Fruit fly (Drosophila melanogaster) whole organism, embryonic: ENCODE results near the gene fig.

Source experiments
- Atf6 ChIP-seq: fragments of 200-800 bp; sonication (Bioruptor generic); IDR thresholded peaks from 2 replicates; pipeline ENCODE4 v1.3.6; 2022; ENCODE audit warnings: missing biosample characterization, missing genetic modification characterization
- BEAF-32 ChIP-seq: fragments of 200-800 bp; sonication (Bioruptor generic); optimal IDR thresholded peaks from 3 replicates; lab custom pipeline; 2017; ENCODE audit warnings: missing biosample characterization, missing genetic modification characterization, mild to moderate bottlenecking, moderate library complexity, missing genetic modification reagents
- CG11398 ChIP-seq: fragments of 200-800 bp; sonication (Bioruptor generic); optimal IDR thresholded peaks from 2 replicates; lab custom pipeline; 2016; ENCODE audit warnings: missing biosample characterization, missing genetic modification characterization
- CG11695 ChIP-seq: fragments of 200-800 bp; sonication (Bioruptor generic); IDR thresholded peaks from 3 replicates; pipeline ENCODE4 v1.3.6; 2022; ENCODE audit warnings: missing biosample characterization, missing genetic modification characterization
- CG12391 ChIP-seq: fragments of 200-800 bp; sonication (Bioruptor generic); optimal IDR thresholded peaks from 3 replicates; lab custom pipeline; 2018; ENCODE audit warnings: missing biosample characterization, mild to moderate bottlenecking, missing genetic modification characterization, moderate library complexity
- CG12659 ChIP-seq: fragments of 200-800 bp; sonication (Bioruptor generic); optimal IDR thresholded peaks from 3 replicates; lab custom pipeline; 2017; ENCODE audit warnings: mild to moderate bottlenecking, missing biosample characterization, missing genetic modification reagents, missing genetic modification characterization
- CG13287 ChIP-seq: fragments of 200-800 bp; sonication (Bioruptor generic); IDR thresholded peaks from 2 replicates; pipeline ENCODE4 v1.3.6; 2022; ENCODE audit warnings: missing biosample characterization, missing genetic modification characterization; ENCODE audit not compliant: partially characterized antibody
- CG13624 ChIP-seq: fragments of 200-800 bp; sonication (Bioruptor generic); optimal IDR thresholded peaks from 2 replicates; lab custom pipeline; 2016; ENCODE audit warnings: missing biosample characterization, missing genetic modification characterization
- CG17328 ChIP-seq: fragments of 200-800 bp; sonication (Bioruptor generic); IDR thresholded peaks from 2 replicates; pipeline ENCODE4 v1.3.6; 2022; ENCODE audit warnings: missing biosample characterization, missing genetic modification characterization
- CG17359 ChIP-seq: fragments of 200-800 bp; sonication (Bioruptor generic); optimal IDR thresholded peaks from 3 replicates; lab custom pipeline; 2018; ENCODE audit warnings: missing biosample characterization, mild to moderate bottlenecking, missing genetic modification characterization, moderate library complexity
- CG2202 ChIP-seq: fragments of 200-800 bp; sonication (Bioruptor generic); optimal IDR thresholded peaks from 2 replicates; lab custom pipeline; 2018; ENCODE audit warnings: missing biosample characterization, mild to moderate bottlenecking, missing genetic modification characterization
- CG30020 ChIP-seq: fragments of 200-800 bp; optimal IDR thresholded peaks from 2 replicates; lab custom pipeline; 2019; ENCODE audit warnings: missing biosample characterization, mild to moderate bottlenecking, missing genetic modification characterization, moderate library complexity
- CG32767 ChIP-seq: fragments of 200-800 bp; sonication (Bioruptor generic); IDR thresholded peaks from 2 replicates; pipeline ENCODE4 v1.3.6; 2022; ENCODE audit warnings: missing biosample characterization, missing genetic modification characterization
- CG34224 ChIP-seq: fragments of 200-800 bp; sonication (Bioruptor generic); IDR thresholded peaks from 3 replicates; pipeline ENCODE4 v1.3.6; 2022; ENCODE audit warnings: missing biosample characterization, missing genetic modification characterization; ENCODE audit not compliant: partially characterized antibody
- CG34376 ChIP-seq: fragments of 200-800 bp; sonication (Bioruptor generic); optimal IDR thresholded peaks from 2 replicates; lab custom pipeline; 2018; ENCODE audit warnings: missing biosample characterization, mild to moderate bottlenecking, missing genetic modification characterization
- CG4360 ChIP-seq: fragments of 200-800 bp; sonication (Bioruptor generic); IDR thresholded peaks from 2 replicates; pipeline ENCODE4 v1.3.6; 2022; ENCODE audit warnings: missing biosample characterization, missing genetic modification characterization
- CG4707 ChIP-seq: fragments of 200-800 bp; sonication (Bioruptor generic); optimal IDR thresholded peaks from 2 replicates; lab custom pipeline; 2018; ENCODE audit warnings: missing biosample characterization, mild to moderate bottlenecking, missing genetic modification characterization, moderate library complexity
- CG5953 ChIP-seq: fragments of 200-800 bp; sonication (Bioruptor generic); IDR thresholded peaks from 2 replicates; pipeline ENCODE4 v1.3.6; 2022; ENCODE audit warnings: missing biosample characterization, missing genetic modification characterization
- CG7372 ChIP-seq: fragments of 200-800 bp; sonication (Bioruptor generic); IDR thresholded peaks from 2 replicates; pipeline ENCODE4 v1.3.6; 2022; ENCODE audit warnings: missing biosample characterization, missing genetic modification characterization
- CG7556 ChIP-seq: fragments of 200-800 bp; sonication (Bioruptor generic); optimal IDR thresholded peaks from 2 replicates; lab custom pipeline; 2017; ENCODE audit warnings: missing biosample characterization, mild to moderate bottlenecking, missing genetic modification characterization
- Dp ChIP-seq: fragments of 200-800 bp; sonication (Bioruptor generic); optimal IDR thresholded peaks from 2 replicates; lab custom pipeline; 2018; ENCODE audit warnings: missing biosample characterization, mild to moderate bottlenecking, missing genetic modification characterization, moderate library complexity
- E2f2 ChIP-seq: fragments of 200-800 bp; sonication (Bioruptor generic); IDR thresholded peaks from 2 replicates; pipeline ENCODE4 v1.3.6; 2022; ENCODE audit warnings: missing biosample characterization, missing genetic modification characterization
- Ets65A ChIP-seq: fragments of 200-800 bp; sonication (Bioruptor generic); peaks from one replicate; lab custom pipeline; 2016; ENCODE audit warnings: missing biosample characterization, missing genetic modification characterization
- Ets97D ChIP-seq: fragments of 200-800 bp; sonication (Bioruptor generic); optimal IDR thresholded peaks from 3 replicates; lab custom pipeline; 2016; ENCODE audit warnings: missing biosample characterization, missing genetic modification characterization
- HmgZ ChIP-seq: fragments of 200-800 bp; sonication (Bioruptor generic); optimal IDR thresholded peaks from 2 replicates; lab custom pipeline; 2018; ENCODE audit warnings: missing biosample characterization, mild to moderate bottlenecking, missing genetic modification characterization
- Hr78 ChIP-seq, 2 experiments: fragments of 200-800 bp in 1 of 2; fragments of >200 bp in 1 of 2; sonication (Bioruptor generic) in 1 of 2; optimal IDR thresholded peaks; 2 replicates each; lab custom pipeline; 2017 to 2019; ENCODE audit warnings: missing biosample characterization in 2 of 2, missing genetic modification characterization in 2 of 2, mild to moderate bottlenecking in 1 of 2, moderate library complexity in 1 of 2
- MESR4 ChIP-seq: fragments of 200-800 bp; sonication (Bioruptor generic); optimal IDR thresholded peaks from 2 replicates; lab custom pipeline; 2018; ENCODE audit warnings: missing biosample characterization, mild to moderate bottlenecking, missing genetic modification characterization, moderate library complexity
- Max ChIP-seq: fragments of 200-800 bp; sonication (Bioruptor generic); optimal IDR thresholded peaks from 2 replicates; lab custom pipeline; 2016; ENCODE audit warnings: missing biosample characterization, mild to moderate bottlenecking, missing genetic modification characterization
- Myb ChIP-seq: fragments of 200-800 bp; sonication (Bioruptor generic); optimal IDR thresholded peaks from 2 replicates; lab custom pipeline; 2016; ENCODE audit warnings: missing biosample characterization, missing genetic modification characterization
- NC2α ChIP-seq: fragments of 200-800 bp; sonication (Bioruptor generic); optimal IDR thresholded peaks from 2 replicates; lab custom pipeline; 2016; ENCODE audit warnings: missing biosample characterization, missing genetic modification characterization
- Poxn ChIP-seq: fragments of 200-800 bp; sonication (Bioruptor generic); IDR thresholded peaks from 2 replicates; pipeline ENCODE4 v1.3.6; 2022; ENCODE audit warnings: missing biosample characterization, missing genetic modification characterization
- Taf1 ChIP-seq: fragments of 200-800 bp; sonication (Bioruptor generic); IDR thresholded peaks from 2 replicates; pipeline ENCODE4 v1.3.6; 2022; ENCODE audit warnings: missing biosample characterization, missing genetic modification characterization
- Xbp1 ChIP-seq: fragments of 200-800 bp; sonication (Bioruptor generic); optimal IDR thresholded peaks from 3 replicates; lab custom pipeline; 2016; ENCODE audit warnings: missing biosample characterization, mild to moderate bottlenecking, missing genetic modification characterization
- chinmo ChIP-seq: fragments of 200-800 bp; sonication (Bioruptor generic); IDR thresholded peaks from 4 replicates; pipeline ENCODE4 v1.3.6; 2022; ENCODE audit warnings: missing biosample characterization, missing genetic modification characterization; ENCODE audit not compliant: partially characterized antibody
- croc ChIP-seq: fragments of 200-800 bp; sonication (Bioruptor generic); conservative IDR thresholded peaks from 3 replicates; pipeline ENCODE4 v1.3.6; 2022; ENCODE audit warnings: missing biosample characterization, missing genetic modification characterization
- fd102C ChIP-seq: fragments of 200-800 bp; sonication (Bioruptor generic); optimal IDR thresholded peaks from 2 replicates; lab custom pipeline; 2018; ENCODE audit warnings: missing biosample characterization, mild to moderate bottlenecking, missing genetic modification characterization, moderate library complexity
- ftz-f1 ChIP-seq: fragments of 200-800 bp; sonication (Bioruptor generic); optimal IDR thresholded peaks from 2 replicates; lab custom pipeline; 2016; ENCODE audit warnings: missing biosample characterization, missing genetic modification characterization
- fu2 ChIP-seq: fragments of 200-800 bp; sonication (Bioruptor generic); optimal IDR thresholded peaks from 2 replicates; lab custom pipeline; 2016; ENCODE audit warnings: missing biosample characterization, missing genetic modification characterization
- gro ChIP-seq: fragments of 200-800 bp; sonication (Bioruptor generic); optimal IDR thresholded peaks from 2 replicates; lab custom pipeline; 2016; ENCODE audit warnings: missing biosample characterization, missing genetic modification characterization
- gt ChIP-seq: fragments of 200-800 bp; sonication (Bioruptor generic); IDR thresholded peaks from 2 replicates; pipeline ENCODE4 v1.3.6; 2022; ENCODE audit warnings: missing biosample characterization, missing genetic modification characterization
- h ChIP-seq: fragments of >200 bp; optimal IDR thresholded peaks from 2 replicates; lab custom pipeline; 2017
- knrl ChIP-seq: fragments of 200-800 bp; sonication (Bioruptor generic); IDR thresholded peaks from 3 replicates; pipeline ENCODE4 v1.3.6; 2022; ENCODE audit warnings: missing biosample characterization, missing genetic modification characterization; ENCODE audit not compliant: partially characterized antibody
- nerfin-1 ChIP-seq: fragments of 200-800 bp; sonication (Bioruptor generic); optimal IDR thresholded peaks from 3 replicates; lab custom pipeline; 2019; ENCODE audit warnings: missing biosample characterization, mild to moderate bottlenecking, missing genetic modification characterization, moderate library complexity
- pho ChIP-seq: fragments of 200-800 bp; sonication (Bioruptor generic); optimal IDR thresholded peaks from 2 replicates; lab custom pipeline; 2016; ENCODE audit warnings: missing biosample characterization, missing genetic modification characterization
- pum ChIP-seq: fragments of 200-800 bp; sonication (Bioruptor generic); optimal IDR thresholded peaks from 2 replicates; lab custom pipeline; 2016; ENCODE audit warnings: missing biosample characterization, missing genetic modification characterization
- sc ChIP-seq, 3 experiments: fragments of >200 bp in 2 of 3; fragments of 200-800 bp in 1 of 3; sonication (Bioruptor generic) in 1 of 3; optimal IDR thresholded peaks; 2 replicates in 2 of 3; 3 replicates in 1 of 3; lab custom pipeline; 2017; ENCODE audit warnings: mild to moderate bottlenecking in 1 of 3, missing biosample characterization in 1 of 3, missing genetic modification characterization in 1 of 3, missing genetic modification reagents in 1 of 3
- scrt ChIP-seq: fragments of 200-800 bp; sonication (Bioruptor generic); optimal IDR thresholded peaks from 2 replicates; lab custom pipeline; 2018; ENCODE audit warnings: missing biosample characterization, mild to moderate bottlenecking, missing genetic modification characterization, moderate library complexity
- sob ChIP-seq: fragments of 200-800 bp; sonication (Bioruptor generic); IDR thresholded peaks from 2 replicates; pipeline ENCODE4 v1.3.6; 2022; ENCODE audit warnings: missing biosample characterization, missing genetic modification characterization
- tin ChIP-seq: fragments of 200-800 bp; sonication (Bioruptor generic); optimal IDR thresholded peaks from 3 replicates; lab custom pipeline; 2016; ENCODE audit warnings: missing biosample characterization, missing genetic modification characterization
- zfh2 ChIP-seq: fragments of 200-800 bp; sonication (Bioruptor generic); optimal IDR thresholded peaks from 2 replicates; lab custom pipeline; 2016; ENCODE audit warnings: missing biosample characterization, missing genetic modification characterization

The fig gene

DNA sequence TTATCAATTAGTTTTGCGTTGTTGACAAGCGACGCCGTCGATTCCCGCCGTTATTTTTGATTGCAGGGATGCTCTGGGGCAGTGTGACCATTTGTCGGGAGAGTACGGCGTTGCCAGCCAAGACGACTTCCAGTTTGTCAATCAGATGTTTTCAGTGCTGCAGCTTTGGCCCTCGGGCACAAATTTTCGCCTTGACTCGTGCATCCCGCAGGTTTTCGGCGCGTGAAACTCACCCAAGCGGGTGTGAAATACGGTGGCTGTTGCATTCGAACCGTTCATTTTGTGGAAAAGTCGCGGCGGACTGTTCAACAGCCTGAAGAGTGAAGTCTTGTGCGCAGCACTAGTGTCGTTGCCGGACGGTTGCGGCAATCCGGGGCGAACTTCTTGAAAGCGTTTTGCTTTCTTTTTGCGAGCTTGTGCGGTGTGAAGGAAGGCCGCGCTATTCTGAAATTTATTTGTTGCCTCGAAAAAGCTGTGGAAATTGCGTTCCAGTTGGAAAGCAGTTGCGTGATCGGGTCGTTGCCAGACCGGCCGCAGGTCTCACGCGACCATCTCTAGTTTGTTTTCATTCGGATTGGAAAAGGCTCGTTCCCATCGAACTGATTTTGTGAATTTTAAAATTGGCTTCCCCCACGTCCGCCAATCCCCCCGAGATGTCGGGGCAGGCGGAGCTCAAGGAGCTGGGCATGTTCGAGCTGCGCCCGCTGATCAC, 26.6 kb upstream of the fig start, which contains the start of the genes ca and ncd (continued):
- no peak for TF ChIP-seq Atf6 (GFP tag; lab: Robert Waterston, UW)
- 0 out of 4 replicates have a peak, but pooled peaks have one; percentile 64 for TF ChIP-seq chinmo (GFP tag; lab: Robert Waterston, UW)
- no peak for TF ChIP-seq sc (optimal IDR thresholded peaks at IDR 0.05; lab: Kevin White, UChicago)
- TF ChIP-seq sc (GFP tag; optimal IDR thresholded peaks at IDR 0.05; lab: Kevin White, UChicago) = no peak
- no peak for TF ChIP-seq Ets65A (GFP tag; lab: Kevin White, UChicago)
- peak; percentile 1 for TF ChIP-seq CG13624 (GFP tag; lab: Kevin White, UChicago)
- TF ChIP-seq sob (GFP tag; lab: Robert Waterston, UW) = no peak
- no peak for TF ChIP-seq croc
- TF ChIP-seq CG4360 (GFP tag; lab: Robert Waterston, UW) = no peak
- TF ChIP-seq BEAF-32 = peak; percentile 82
- TF ChIP-seq gro (GFP tag; lab: Kevin White, UChicago) = no peak
- peak; percentile 85 for TF ChIP-seq E2f2 (GFP tag; lab: Robert Waterston, UW)
- TF ChIP-seq pho (GFP tag; lab: Kevin White, UChicago) = no peak
- TF ChIP-seq CG17328 (GFP tag; lab: Robert Waterston, UW) = no peak
- TF ChIP-seq Ets97D (GFP tag; lab: Kevin White, UChicago) = peak; percentile 46
- TF ChIP-seq Myb (GFP tag; lab: Kevin White, UChicago) = peak; percentile 93
- no peak for TF ChIP-seq Max
- no peak for TF ChIP-seq zfh2 (GFP tag; lab: Kevin White, UChicago)
- TF ChIP-seq CG11398 = no peak
- no peak for TF ChIP-seq nerfin-1 (tag; lab: Kevin White, UChicago)
- TF ChIP-seq Dp (GFP tag; lab: Kevin White, UChicago) = peak; percentile 88
- TF ChIP-seq knrl (GFP tag; lab: Robert Waterston, UW) = peak; percentile 57; the same call in 2 of the 3 replicates
- TF ChIP-seq Hr78 (GFP tag; optimal IDR thresholded peaks at IDR 0.05; lab: Kevin White, UChicago) = no peak
- peak; percentile 48 for TF ChIP-seq MESR4
- no peak for TF ChIP-seq CG17359
- no peak for TF ChIP-seq fd102C (GFP tag; lab: Kevin White, UChicago)
- peak; percentile 80 for TF ChIP-seq CG13287 (GFP tag; lab: Robert Waterston, UW)
- no peak for TF ChIP-seq CG34376
- TF ChIP-seq gt = no peak
- no peak for TF ChIP-seq CG32767 (GFP tag; lab: Robert Waterston, UW)
- no peak for TF ChIP-seq CG11695 (GFP tag; lab: Robert Waterston, UW)
- TF ChIP-seq CG7556 = no peak
- no peak for TF ChIP-seq Xbp1 (GFP tag; lab: Kevin White, UChicago)
- TF ChIP-seq CG12391 = no peak
- TF ChIP-seq tin = no peak
- no peak for TF ChIP-seq NC2α (GFP tag; lab: Kevin White, UChicago)
- no peak for TF ChIP-seq CG2202 (tag; lab: Kevin White, UChicago)
- no peak for TF ChIP-seq CG5953 (GFP tag; lab: Robert Waterston, UW)
- no peak for TF ChIP-seq Taf1
- TF ChIP-seq Poxn (GFP tag; lab: Robert Waterston, UW) = no peak
- TF ChIP-seq scrt (GFP tag; lab: Kevin White, UChicago) = no peak
- TF ChIP-seq CG4707 (GFP tag; lab: Kevin White, UChicago) = no peak
- TF ChIP-seq pum = no peak
- TF ChIP-seq h (lab: Kevin White, UChicago) = no peak
- peak; percentile 15 for TF ChIP-seq HmgZ (tag; lab: Kevin White, UChicago)
- peak; percentile 21 for TF ChIP-seq CG12659 (GFP tag; lab: Kevin White, UChicago)
- peak; percentile 72 for TF ChIP-seq ftz-f1 (GFP tag; lab: Kevin White, UChicago)
- TF ChIP-seq CG7372 (GFP tag; lab: Robert Waterston, UW) = no peak
- peak; percentile 28 for TF ChIP-seq fu2 (GFP tag; lab: Kevin White, UChicago)
- TF ChIP-seq CG34224 (GFP tag; lab: Robert Waterston, UW) = peak; percentile 58
- TF ChIP-seq CG30020 (tag; lab: Kevin White, UChicago) = no peak
